Worm (Caenorhabditis elegans) whole organism, L4/young adult: ENCODE data around the gene hil-6.

ENCODE experiments used
- W03F9.2 ChIP-seq: fragments of 150-350 bp; optimal IDR thresholded peaks from 2 replicates; lab custom pipeline; 2014; ENCODE audit warnings: missing biosample characterization, missing genetic modification characterization
- dao-5 ChIP-seq: sonication (generic microtip); optimal IDR thresholded peaks from 2 replicates; lab custom pipeline; 2016; ENCODE audit warnings: missing genotype, missing genetic modification characterization, moderate library complexity, missing compliant biosample characterization
- him-1 ChIP-seq: sonication (generic microtip); optimal IDR thresholded peaks from 2 replicates; lab custom pipeline; 2016; ENCODE audit warnings: missing genotype, missing genetic modification reagents, missing genetic modification characterization, missing compliant biosample characterization

Gene hil-6

ce11 chrV:2045956-2046355, 14.6 kb upstream of the hil-6 start, which contains the start of gene Y40B10A.5:
Gene Y40B10A.5 (minus strand): TSS chrV:2046056.
- TF ChIP-seq dao-5 (tag; lab: Kevin White, UChicago) (no peak), him-1 (tag; lab: Kevin White, UChicago) (no peak), W03F9.2 (tag; lab: Kevin White, UChicago) (no peak)

ce11 chrV:2035545-2035944, 4.2 kb upstream of the hil-6 start, which contains the start of gene srab-23:
Gene srab-23 (minus strand): TSS chrV:2035645.
- TF ChIP-seq dao-5 (tag; lab: Kevin White, UChicago) (no peak), W03F9.2 (tag; lab: Kevin White, UChicago) (no peak), him-1 (tag; lab: Kevin White, UChicago) (no peak)

ce11 chrV:2030661-2031060, 693 bp downstream of the hil-6 start:
- no peak for TF ChIP-seq dao-5 (tag; lab: Kevin White, UChicago)
- no peak for TF ChIP-seq W03F9.2 (tag; lab: Kevin White, UChicago)
- no peak for TF ChIP-seq him-1 (tag; lab: Kevin White, UChicago)

DNA sequence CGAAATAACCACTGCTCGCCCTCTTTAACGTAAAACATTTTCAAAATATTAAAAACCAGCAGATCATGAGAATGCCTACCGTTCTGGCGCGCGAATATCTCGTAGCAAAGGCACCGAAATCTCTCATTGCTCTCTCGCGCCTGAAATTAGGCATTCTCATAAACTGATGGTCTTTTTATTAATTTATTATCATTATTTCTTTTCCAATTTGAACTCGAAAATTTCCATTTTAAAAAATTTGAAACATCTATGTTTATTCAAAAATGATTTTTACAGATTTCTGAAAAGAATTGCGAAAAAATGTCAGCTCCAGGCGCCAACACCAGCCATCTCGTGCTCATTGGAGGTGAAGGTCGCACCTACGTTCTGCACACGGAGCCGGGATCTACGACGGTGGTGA, 1.5 kb downstream of the hil-6 start, which contains the start of gene F59A7.12:
Gene F59A7.12 (plus strand): TSS at position 301 of the 400 bp plus-strand sequence.
- TF ChIP-seq him-1 (tag; lab: Kevin White, UChicago) (no peak), W03F9.2 (tag; lab: Kevin White, UChicago) (no peak), dao-5 (tag; lab: Kevin White, UChicago) (no peak)

- TF ChIP-seq W03F9.2 (tag; lab: Kevin White, UChicago) = no peak
Measured at ce11 chrV:2027787-2028186, 3.6 kb downstream of the hil-6 start, which contains the start of gene srab-13. Gene srab-13 (minus strand): TSS chrV:2027887.

DNA sequence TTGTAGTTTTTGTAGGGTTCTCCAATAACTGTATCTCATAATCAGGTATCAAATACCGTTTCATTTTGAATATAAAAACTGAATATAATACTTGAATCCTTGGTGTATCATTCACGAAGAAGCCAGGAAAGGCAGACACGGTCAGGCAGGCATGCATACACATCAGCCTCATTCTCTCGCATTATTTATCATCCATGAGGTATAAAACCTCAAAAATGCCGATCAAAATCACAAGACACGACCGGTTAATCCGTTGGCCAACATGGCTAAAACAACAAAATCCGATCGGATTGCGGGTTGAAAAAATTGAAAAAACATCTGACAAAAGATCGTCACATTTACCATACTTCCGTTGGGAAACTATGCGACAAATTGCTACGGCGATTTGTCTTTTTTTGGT, 9.0 kb downstream of the hil-6 start, which contains the start of gene F59A7.5:
Gene F59A7.5 (plus strand): TSS at position 301 of the 400 bp plus-strand sequence.
- no peak for TF ChIP-seq W03F9.2 (tag; lab: Kevin White, UChicago)
- TF ChIP-seq him-1 (tag; lab: Kevin White, UChicago) = no peak
- no peak for TF ChIP-seq dao-5 (tag; lab: Kevin White, UChicago)

- no peak for TF ChIP-seq him-1 (tag; lab: Kevin White, UChicago)
- TF ChIP-seq dao-5 (tag; lab: Kevin White, UChicago) = no peak
- TF ChIP-seq W03F9.2 (tag; lab: Kevin White, UChicago) = no peak
Measured at ce11 chrV:2021283-2021682, 10.1 kb downstream of the hil-6 start.

ce11 chrV:2018689-2019088, 12.7 kb downstream of the hil-6 start, which contains the start of gene F59A7.14:
Gene F59A7.14 (plus strand): TSS chrV:2018989.
- no peak for TF ChIP-seq dao-5 (tag; lab: Kevin White, UChicago)
- TF ChIP-seq him-1 (tag; lab: Kevin White, UChicago) = no peak
- TF ChIP-seq W03F9.2 (tag; lab: Kevin White, UChicago) = no peak

DNA sequence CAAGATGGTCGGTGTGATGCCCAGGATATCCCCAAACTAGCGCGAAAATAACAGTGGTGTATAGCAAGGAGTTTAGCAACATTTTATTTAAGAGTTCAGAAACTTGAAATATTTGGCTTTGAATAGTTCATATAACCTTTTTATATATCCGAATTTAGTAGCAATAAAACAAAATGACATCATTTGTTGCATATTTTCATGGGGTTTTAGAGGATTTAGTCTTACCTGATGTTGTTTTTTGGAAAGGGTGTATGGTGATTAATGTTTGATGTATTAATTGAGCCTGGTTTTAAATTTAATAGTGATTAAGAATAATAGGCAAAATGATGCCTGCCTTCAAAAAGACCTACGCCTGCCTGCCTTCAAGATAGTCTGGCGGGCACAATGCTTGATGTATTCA, 14.9 kb downstream of the hil-6 start, which contains the start of gene F59A7.2:
Gene F59A7.2 (minus strand): TSS at position 101 of the 400 bp plus-strand sequence.
- TF ChIP-seq dao-5 (tag; lab: Kevin White, UChicago) (no peak), him-1 (tag; lab: Kevin White, UChicago) (no peak), W03F9.2 (tag; lab: Kevin White, UChicago) (no peak)

ce11 chrV:2013824-2014223, 17.5 kb downstream of the hil-6 start, which contains the start of gene F59A7.11:
Gene F59A7.11 (minus strand): TSS chrV:2013924.
- no peak for TF ChIP-seq W03F9.2 (tag; lab: Kevin White, UChicago)
- no peak for TF ChIP-seq dao-5 (tag; lab: Kevin White, UChicago)
- TF ChIP-seq him-1 (tag; lab: Kevin White, UChicago) = no peak

- TF ChIP-seq dao-5 (tag; lab: Kevin White, UChicago) = no peak
- no peak for TF ChIP-seq him-1 (tag; lab: Kevin White, UChicago)
- no peak for TF ChIP-seq W03F9.2 (tag; lab: Kevin White, UChicago)
Measured at ce11 chrV:2011777-2012176, 19.6 kb downstream of the hil-6 start, which contains the start of gene F59A7.7. Gene F59A7.7 (plus strand): TSS chrV:2012077.

ce11 chrV:2008412-2008811, 22.9 kb downstream of the hil-6 start:
- no peak for TF ChIP-seq dao-5 (tag; lab: Kevin White, UChicago)
- TF ChIP-seq W03F9.2 (tag; lab: Kevin White, UChicago) = peak; percentile 19
- peak; percentile 1 for TF ChIP-seq him-1 (tag; lab: Kevin White, UChicago)

ce11 chrV:2004659-2005058, 26.7 kb downstream of the hil-6 start, which contains the start of gene cysl-4:
Gene cysl-4 (plus strand): TSS chrV:2004959.
- TF ChIP-seq him-1 (tag; lab: Kevin White, UChicago) = no peak

DNA sequence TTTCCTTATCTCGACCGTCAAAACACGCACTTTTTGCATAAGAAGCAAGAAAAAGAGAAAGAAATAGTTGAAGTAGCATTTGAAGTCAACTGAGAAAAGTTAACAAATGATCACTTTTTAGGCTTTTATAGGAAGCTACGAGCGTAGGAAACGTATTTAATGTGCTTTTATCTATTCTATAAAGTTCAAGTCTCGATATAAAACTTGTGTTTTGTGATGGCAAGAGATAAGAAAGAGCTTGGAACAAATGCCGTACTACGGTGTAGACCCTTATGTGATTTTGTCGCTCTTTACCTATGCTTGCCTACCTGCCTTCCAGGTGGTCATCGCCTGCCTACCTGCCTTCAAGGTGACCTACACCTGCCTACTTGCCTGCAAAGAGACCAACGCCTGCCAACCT, 27.1 kb downstream of the hil-6 start, which contains the start of gene clec-206:
Gene clec-206 (minus strand): TSS at position 101 of the 400 bp plus-strand sequence.
- TF ChIP-seq him-1 (tag; lab: Kevin White, UChicago) (no peak), W03F9.2 (tag; lab: Kevin White, UChicago) (no peak), dao-5 (tag; lab: Kevin White, UChicago) (no peak)
